Fruit fly (Drosophila melanogaster) whole organism, wandering third instar larva: ENCODE data around the gene CG33721.

ENCODE experiments used
- Abd-B ChIP-seq: fragments of >200 bp; optimal IDR thresholded peaks from 2 replicates; lab custom pipeline; 2017; ENCODE audit warnings: missing biosample characterization, missing genetic modification characterization
- CG9705 ChIP-seq: fragments of 200-800 bp; sonication (Bioruptor generic); optimal IDR thresholded peaks from 2 replicates; lab custom pipeline; 2018; ENCODE audit warnings: missing biosample characterization, mild to moderate bottlenecking, missing genetic modification characterization
- CrebA ChIP-seq: fragments of 200-800 bp; sonication (Bioruptor generic); optimal IDR thresholded peaks from 2 replicates; lab custom pipeline; 2016; ENCODE audit warnings: missing biosample characterization, mild to moderate bottlenecking, missing genetic modification characterization, borderline replicate concordance
- Hnf4 ChIP-seq: fragments of 200-800 bp; sonication (Bioruptor generic); optimal IDR thresholded peaks from 2 replicates; lab custom pipeline; 2016; ENCODE audit warnings: missing biosample characterization, mild to moderate bottlenecking, missing genetic modification characterization
- Mio ChIP-seq: sonication (Bioruptor generic); optimal IDR thresholded peaks from 2 replicates; lab custom pipeline; 2016; ENCODE audit warnings: missing biosample characterization, missing genetic modification characterization
- br ChIP-seq: fragments of 200-800 bp; sonication (Bioruptor generic); optimal IDR thresholded peaks from 2 replicates; lab custom pipeline; 2016; ENCODE audit warnings: missing biosample characterization, missing genetic modification characterization
- brk ChIP-seq: fragments of 200-800 bp; sonication (Bioruptor generic); optimal IDR thresholded peaks from 2 replicates; lab custom pipeline; 2016; ENCODE audit warnings: missing biosample characterization, mild to moderate bottlenecking, missing genetic modification characterization
- foxo ChIP-seq, 2 experiments: fragments of 200-800 bp; sonication (Bioruptor generic); optimal IDR thresholded peaks; 2 replicates in 1 of 2; 3 replicates in 1 of 2; lab custom pipeline; 2016 to 2017; ENCODE audit warnings: missing biosample characterization in 2 of 2, missing genetic modification characterization in 2 of 2
- pan ChIP-seq: fragments of >200 bp; optimal IDR thresholded peaks from 2 replicates; lab custom pipeline; 2017
- psq ChIP-seq: fragments of 200-800 bp; sonication (Bioruptor generic); optimal IDR thresholded peaks from 3 replicates; lab custom pipeline; 2017; ENCODE audit warnings: missing biosample characterization, mild to moderate bottlenecking, missing genetic modification characterization, moderate library complexity
- rgr ChIP-seq: fragments of 200-800 bp; sonication (Bioruptor generic); optimal IDR thresholded peaks from 3 replicates; lab custom pipeline; 2016; ENCODE audit warnings: missing biosample characterization, mild to moderate bottlenecking, missing genetic modification characterization
- woc ChIP-seq: sonication (Bioruptor generic); optimal IDR thresholded peaks from 2 replicates; lab custom pipeline; 2016; ENCODE audit warnings: missing biosample characterization, mild to moderate bottlenecking, missing genetic modification characterization

DNA sequence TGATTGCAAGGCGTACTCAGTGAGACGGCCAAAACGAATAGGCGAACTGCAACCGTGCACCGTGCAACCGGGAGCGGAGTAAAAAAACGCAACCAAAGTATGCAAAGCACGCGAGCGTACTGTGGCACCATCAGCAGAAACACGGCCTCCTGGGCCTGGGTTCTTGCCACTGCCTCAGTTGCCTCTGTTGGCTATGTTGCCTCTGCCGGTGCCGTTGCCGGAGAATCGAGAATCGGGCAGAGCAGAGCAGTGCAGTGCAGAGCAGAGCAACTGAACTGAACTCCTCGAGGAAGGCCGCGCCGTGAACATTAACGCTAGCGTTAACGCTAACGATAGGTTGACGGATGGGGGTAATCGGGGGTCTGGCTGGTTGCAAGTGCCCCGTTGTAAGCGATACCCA is 6.9 kb upstream of the CG33721 start, which contains the start of gene CG34377:
- TF ChIP-seq CG9705, result no peak
- no peak for TF ChIP-seq CrebA (GFP tag; lab: Kevin White, UChicago)
- TF ChIP-seq foxo (GFP tag; optimal IDR thresholded peaks at IDR 0.05; lab: Kevin White, UChicago), result no peak
- TF ChIP-seq psq (GFP tag; lab: Kevin White, UChicago), result no peak
- no peak for TF ChIP-seq Abd-B (GFP tag; lab: Kevin White, UChicago)
- no peak for TF ChIP-seq pan (lab: Kevin White, UChicago)
- TF ChIP-seq brk (GFP tag; lab: Kevin White, UChicago), result no peak
- TF ChIP-seq Hnf4 (GFP tag; lab: Kevin White, UChicago), result no peak
- no peak for TF ChIP-seq rgr (GFP tag; lab: Kevin White, UChicago)
- no peak for TF ChIP-seq br (GFP tag; lab: Kevin White, UChicago)
- no peak for TF ChIP-seq woc (GFP tag; lab: Kevin White, UChicago)
- no peak for TF ChIP-seq Mio (GFP tag; lab: Kevin White, UChicago)
